Fruit fly (Drosophila melanogaster) whole organism, embryonic: ENCODE measurements around the gene Sld5.

Experiments
- Asciz ChIP-seq: fragments of 200-800 bp; sonication (Bioruptor generic); optimal IDR thresholded peaks from 2 replicates; lab custom pipeline; 2017; ENCODE audit warnings: missing biosample characterization, mild to moderate bottlenecking, missing genetic modification characterization, missing genetic modification reagents
- Atf3 ChIP-seq: fragments of 200-800 bp; sonication (Bioruptor generic); optimal IDR thresholded peaks from 3 replicates; lab custom pipeline; 2016; ENCODE audit warnings: missing biosample characterization, missing genetic modification characterization
- Atf6 ChIP-seq: fragments of 200-800 bp; sonication (Bioruptor generic); IDR thresholded peaks from 2 replicates; pipeline ENCODE4 v1.3.6; 2022; ENCODE audit warnings: missing biosample characterization, missing genetic modification characterization
- CG10431 ChIP-seq: fragments of 200-800 bp; sonication (Bioruptor generic); optimal IDR thresholded peaks from 3 replicates; lab custom pipeline; 2018; ENCODE audit warnings: missing biosample characterization, mild to moderate bottlenecking, missing genetic modification characterization
- CG10543 ChIP-seq: fragments of 200-800 bp; sonication (Bioruptor generic); optimal IDR thresholded peaks from 3 replicates; lab custom pipeline; 2017; ENCODE audit warnings: missing biosample characterization, mild to moderate bottlenecking, missing genetic modification characterization, moderate library complexity
- CG10959 ChIP-seq: fragments of 200-800 bp; sonication (Bioruptor generic); IDR thresholded peaks from 2 replicates; pipeline ENCODE4 v1.3.6; 2022; ENCODE audit warnings: missing biosample characterization, missing genetic modification characterization
- CG11723 ChIP-seq: fragments of 200-800 bp; sonication (Bioruptor generic); optimal IDR thresholded peaks from 2 replicates; lab custom pipeline; 2017; ENCODE audit warnings: missing biosample characterization, mild to moderate bottlenecking, missing genetic modification characterization
- CG12219 ChIP-seq: fragments of 200-800 bp; sonication (Bioruptor generic); optimal IDR thresholded peaks from 3 replicates; lab custom pipeline; 2018; ENCODE audit warnings: missing biosample characterization, mild to moderate bottlenecking, missing genetic modification characterization
- CG14441 ChIP-seq: fragments of 200-800 bp; sonication (Bioruptor generic); IDR thresholded peaks from 2 replicates; pipeline ENCODE4 v1.3.6; 2022; ENCODE audit warnings: missing biosample characterization, missing genetic modification characterization
- CG15011 ChIP-seq: fragments of 200-800 bp; sonication (Bioruptor generic); optimal IDR thresholded peaks from 3 replicates; lab custom pipeline; 2018; ENCODE audit warnings: missing biosample characterization, mild to moderate bottlenecking, missing genetic modification characterization
- CG15514 ChIP-seq: fragments of 200-800 bp; sonication (Bioruptor generic); optimal IDR thresholded peaks from 3 replicates; lab custom pipeline; 2017; ENCODE audit warnings: missing biosample characterization, missing genetic modification characterization, mild to moderate bottlenecking, moderate library complexity, missing genetic modification reagents
- CG16863 ChIP-seq: fragments of 200-800 bp; sonication (Bioruptor generic); optimal IDR thresholded peaks from 3 replicates; lab custom pipeline; 2016; ENCODE audit warnings: missing biosample characterization, missing genetic modification characterization
- CG17385 ChIP-seq: fragments of 200-800 bp; sonication (Bioruptor generic); optimal IDR thresholded peaks from 3 replicates; lab custom pipeline; 2018; ENCODE audit warnings: missing biosample characterization, mild to moderate bottlenecking, missing genetic modification characterization
- CG17568 ChIP-seq: fragments of 200-800 bp; sonication (Bioruptor generic); optimal IDR thresholded peaks from 2 replicates; lab custom pipeline; 2018; ENCODE audit warnings: missing biosample characterization, mild to moderate bottlenecking, missing genetic modification characterization, moderate library complexity
- CG18764 ChIP-seq: fragments of 200-800 bp; sonication (Bioruptor generic); optimal IDR thresholded peaks from 3 replicates; lab custom pipeline; 2016; ENCODE audit warnings: missing biosample characterization, missing genetic modification characterization
- CG31224 ChIP-seq: fragments of 200-800 bp; sonication (Bioruptor generic); IDR thresholded peaks from 2 replicates; pipeline ENCODE4 v1.3.6; 2022; ENCODE audit warnings: missing biosample characterization, missing genetic modification characterization
- CG34376 ChIP-seq: fragments of 200-800 bp; sonication (Bioruptor generic); optimal IDR thresholded peaks from 2 replicates; lab custom pipeline; 2018; ENCODE audit warnings: missing biosample characterization, mild to moderate bottlenecking, missing genetic modification characterization
- CG3847 ChIP-seq: fragments of 200-800 bp; sonication (Bioruptor generic); IDR thresholded peaks from 2 replicates; pipeline ENCODE4 v1.3.6; 2022; ENCODE audit warnings: missing biosample characterization, missing genetic modification characterization
- CG5953 ChIP-seq: fragments of 200-800 bp; sonication (Bioruptor generic); IDR thresholded peaks from 2 replicates; pipeline ENCODE4 v1.3.6; 2022; ENCODE audit warnings: missing biosample characterization, missing genetic modification characterization
- CG7839 ChIP-seq: fragments of 200-800 bp; sonication (Bioruptor generic); optimal IDR thresholded peaks from 3 replicates; lab custom pipeline; 2018; ENCODE audit warnings: missing biosample characterization, mild to moderate bottlenecking, missing genetic modification characterization, moderate library complexity
- CoRest ChIP-seq: fragments of 200-800 bp; sonication (Bioruptor generic); optimal IDR thresholded peaks from 3 replicates; lab custom pipeline; 2018; ENCODE audit warnings: missing biosample characterization, mild to moderate bottlenecking, missing genetic modification characterization, moderate library complexity
- Ets65A ChIP-seq: fragments of 200-800 bp; sonication (Bioruptor generic); peaks from one replicate; lab custom pipeline; 2016; ENCODE audit warnings: missing biosample characterization, missing genetic modification characterization
- Hr51 ChIP-seq, 2 experiments: fragments of 200-800 bp; sonication (Bioruptor generic); optimal IDR thresholded peaks; 2 replicates in 1 of 2; 3 replicates in 1 of 2; lab custom pipeline; 2016 to 2018; ENCODE audit warnings: missing biosample characterization in 2 of 2, missing genetic modification characterization in 2 of 2, mild to moderate bottlenecking in 1 of 2, moderate library complexity in 1 of 2
- Hsf ChIP-seq: fragments of 200-800 bp; sonication (Bioruptor generic); optimal IDR thresholded peaks from 3 replicates; lab custom pipeline; 2016; ENCODE audit warnings: missing biosample characterization, missing genetic modification characterization
- Myb ChIP-seq: fragments of 200-800 bp; sonication (Bioruptor generic); optimal IDR thresholded peaks from 2 replicates; lab custom pipeline; 2016; ENCODE audit warnings: missing biosample characterization, missing genetic modification characterization
- NFAT ChIP-seq: fragments of 200-800 bp; sonication (Bioruptor generic); IDR thresholded peaks from 2 replicates; pipeline ENCODE4 v1.3.6; 2022; ENCODE audit warnings: missing biosample characterization, missing genetic modification characterization
- Poxn ChIP-seq: fragments of 200-800 bp; sonication (Bioruptor generic); IDR thresholded peaks from 2 replicates; pipeline ENCODE4 v1.3.6; 2022; ENCODE audit warnings: missing biosample characterization, missing genetic modification characterization
- Side ChIP-seq: fragments of 200-800 bp; sonication (Bioruptor generic); optimal IDR thresholded peaks from 2 replicates; lab custom pipeline; 2016; ENCODE audit warnings: missing biosample characterization, missing genetic modification characterization
- Stat92E ChIP-seq, 3 experiments: fragments of >200 bp in 2 of 3; fragments of 200-800 bp in 1 of 3; sonication (Bioruptor generic) in 1 of 3; optimal IDR thresholded peaks; 2 replicates each; lab custom pipeline; 2017 to 2019; ENCODE audit warnings: missing biosample characterization in 3 of 3, missing genetic modification characterization in 3 of 3, mild to moderate bottlenecking in 1 of 3, moderate library complexity in 1 of 3
- bsh ChIP-seq, 2 experiments: fragments of 200-800 bp; sonication (Bioruptor generic); optimal IDR thresholded peaks; 2 replicates each; lab custom pipeline; 2017 to 2018; ENCODE audit warnings: mild to moderate bottlenecking in 2 of 2, missing biosample characterization in 2 of 2, missing genetic modification characterization in 2 of 2, moderate library complexity in 1 of 2
- btn ChIP-seq: fragments of 200-800 bp; sonication (Bioruptor generic); optimal IDR thresholded peaks from 2 replicates; lab custom pipeline; 2016; ENCODE audit warnings: missing biosample characterization, missing genetic modification characterization
- croc ChIP-seq: fragments of 200-800 bp; sonication (Bioruptor generic); conservative IDR thresholded peaks from 3 replicates; pipeline ENCODE4 v1.3.6; 2022; ENCODE audit warnings: missing biosample characterization, missing genetic modification characterization
- ewg ChIP-seq: fragments of 200-800 bp; sonication (Bioruptor generic); optimal IDR thresholded peaks from 3 replicates; lab custom pipeline; 2017; ENCODE audit warnings: mild to moderate bottlenecking, missing biosample characterization, missing genetic modification reagents, missing genetic modification characterization
- her ChIP-seq: fragments of 200-800 bp; sonication (Bioruptor generic); optimal IDR thresholded peaks from 2 replicates; lab custom pipeline; 2016; ENCODE audit warnings: missing biosample characterization, missing genetic modification characterization
- ind ChIP-seq: fragments of 200-800 bp; sonication (Bioruptor generic); optimal IDR thresholded peaks from 3 replicates; lab custom pipeline; 2016; ENCODE audit warnings: missing biosample characterization, missing genetic modification characterization
- klu ChIP-seq: fragments of 200-800 bp; sonication (Bioruptor generic); IDR thresholded peaks from 2 replicates; pipeline ENCODE4 v1.3.6; 2022; ENCODE audit warnings: missing biosample characterization, missing genetic modification characterization
- knrl ChIP-seq: fragments of 200-800 bp; sonication (Bioruptor generic); IDR thresholded peaks from 3 replicates; pipeline ENCODE4 v1.3.6; 2022; ENCODE audit warnings: missing biosample characterization, missing genetic modification characterization; ENCODE audit not compliant: partially characterized antibody
- prd ChIP-seq, 3 experiments: fragments of >200 bp in 2 of 3; fragments of 200-800 bp in 1 of 3; sonication (Bioruptor generic) in 1 of 3; optimal IDR thresholded peaks in 2 of 3; IDR thresholded peaks in 1 of 3; 2 replicates in 2 of 3; 3 replicates in 1 of 3; pipeline versions ENCODE4 v1.3.6 to Lab custom; 2017 to 2022; ENCODE audit warnings: missing biosample characterization in 1 of 3, missing genetic modification characterization in 1 of 3
- sc ChIP-seq, 3 experiments: fragments of >200 bp in 2 of 3; fragments of 200-800 bp in 1 of 3; sonication (Bioruptor generic) in 1 of 3; optimal IDR thresholded peaks; 2 replicates in 2 of 3; 3 replicates in 1 of 3; lab custom pipeline; 2017; ENCODE audit warnings: mild to moderate bottlenecking in 1 of 3, missing biosample characterization in 1 of 3, missing genetic modification characterization in 1 of 3, missing genetic modification reagents in 1 of 3
- slp2 ChIP-seq: fragments of 200-800 bp; sonication (Bioruptor generic); optimal IDR thresholded peaks from 2 replicates; lab custom pipeline; 2016; ENCODE audit warnings: missing biosample characterization, missing genetic modification characterization
- ssp ChIP-seq: fragments of 200-800 bp; sonication (Bioruptor generic); IDR thresholded peaks from 2 replicates; pipeline ENCODE4 v1.3.6; 2022; ENCODE audit warnings: missing biosample characterization, missing genetic modification characterization
- tgo ChIP-seq: fragments of 200-800 bp; sonication (Bioruptor generic); IDR thresholded peaks from 3 replicates; pipeline ENCODE4 v1.3.6; 2022; ENCODE audit warnings: missing biosample characterization, missing genetic modification characterization
- tio ChIP-seq: fragments of 200-800 bp; sonication (Bioruptor generic); optimal IDR thresholded peaks from 2 replicates; lab custom pipeline; 2017; ENCODE audit warnings: missing biosample characterization, missing genetic modification characterization, inconsistent platforms
- tx ChIP-seq: fragments of 200-800 bp; sonication (Bioruptor generic); optimal IDR thresholded peaks from 2 replicates; lab custom pipeline; 2016; ENCODE audit warnings: missing biosample characterization, missing genetic modification characterization
- vfl ChIP-seq: fragments of 200-800 bp; sonication (Bioruptor generic); optimal IDR thresholded peaks from 2 replicates; lab custom pipeline; 2016; ENCODE audit warnings: missing biosample characterization, missing genetic modification characterization
- z ChIP-seq: fragments of 200-800 bp; sonication (Bioruptor generic); IDR thresholded peaks from 3 replicates; pipeline ENCODE4 v1.3.6; 2022; ENCODE audit warnings: missing biosample characterization, missing genetic modification characterization
- zfh1 ChIP-seq: fragments of 200-800 bp; sonication (Bioruptor generic); IDR thresholded peaks from 3 replicates; pipeline ENCODE4 v1.3.6; 2022; ENCODE audit warnings: missing biosample characterization, missing genetic modification characterization

Gene Sld5

DNA sequence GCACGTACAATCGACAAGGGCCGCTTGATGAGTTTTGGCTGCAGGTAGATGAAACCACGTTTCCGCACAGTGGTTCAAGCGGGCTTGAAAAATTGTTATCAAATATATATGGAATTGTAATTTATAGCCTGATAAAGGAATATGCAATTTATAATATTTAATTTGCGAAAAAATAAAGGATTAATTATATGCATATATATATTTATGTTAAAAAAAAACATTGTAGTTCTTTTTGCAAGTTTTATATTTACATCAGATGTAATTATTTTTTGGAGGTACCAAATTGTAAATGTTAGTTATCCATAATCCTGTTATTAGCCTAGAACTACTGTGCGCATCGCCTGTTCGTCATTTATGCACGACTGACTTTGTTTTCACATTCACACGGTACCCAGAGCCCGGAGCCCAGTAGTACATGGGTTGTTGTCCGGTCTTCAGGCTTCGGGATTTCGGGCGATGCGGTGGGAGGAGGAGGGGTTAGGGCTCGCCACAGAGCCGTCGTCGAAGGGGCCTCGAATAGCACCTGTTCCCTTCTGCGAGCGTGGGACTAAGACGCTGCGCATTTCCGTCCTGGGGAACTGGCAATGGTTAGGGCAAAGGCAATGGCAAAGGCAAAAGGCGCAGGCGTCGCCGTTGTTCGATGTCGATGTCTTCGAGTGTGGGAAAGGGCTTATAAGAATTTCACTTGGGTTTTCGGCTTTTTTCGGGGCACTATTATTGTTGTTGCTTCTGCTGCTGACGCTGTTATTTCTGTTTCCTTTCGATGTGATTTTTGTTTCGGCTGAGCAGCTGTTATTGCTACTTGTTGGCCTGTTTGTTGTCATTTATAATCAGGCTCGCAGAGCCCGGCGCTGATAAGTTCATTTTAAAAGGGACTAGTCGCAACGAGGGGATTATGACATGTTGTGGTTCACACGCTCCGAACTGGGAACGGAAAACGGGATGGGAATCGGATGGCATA lies 38.3 kb downstream of the Sld5 start (continued):
- peak; percentile 35 for TF ChIP-seq CG18764 (GFP tag; lab: Kevin White, UChicago)
- no peak for TF ChIP-seq NFAT (GFP tag; lab: Robert Waterston, UW)
- no peak for TF ChIP-seq Hsf (GFP tag; lab: Kevin White, UChicago)
- no peak for TF ChIP-seq CG31224
- TF ChIP-seq Atf3: no peak
- peak; percentile 65 for TF ChIP-seq Ets65A (GFP tag; lab: Kevin White, UChicago)
- peak; percentile 56 for TF ChIP-seq CG12219 (GFP tag; lab: Kevin White, UChicago)
- TF ChIP-seq sc (optimal IDR thresholded peaks at IDR 0.05; lab: Kevin White, UChicago): no peak
- TF ChIP-seq sc (GFP tag; optimal IDR thresholded peaks at IDR 0.05; lab: Kevin White, UChicago): peak; percentile 76
- no peak for TF ChIP-seq prd (optimal IDR thresholded peaks at IDR 0.05; lab: Kevin White, UChicago)
- peak; percentile 85 for TF ChIP-seq prd (GFP tag; IDR thresholded peaks at IDR 0.05; lab: Robert Waterston, UW)
- no peak for TF ChIP-seq CG34376 (GFP tag; lab: Kevin White, UChicago)
- TF ChIP-seq CoRest: peak; percentile 92
- peak; percentile 21 for TF ChIP-seq vfl
- TF ChIP-seq CG5953 (GFP tag; lab: Robert Waterston, UW): no peak
- TF ChIP-seq z (GFP tag; lab: Robert Waterston, UW): 0 out of 3 replicates have a peak, but pooled peaks have one; percentile 4
- TF ChIP-seq bsh (GFP tag; optimal IDR thresholded peaks at IDR 0.05; lab: Kevin White, UChicago): peak; percentile 88 to 89
- TF ChIP-seq ind: peak; percentile 57
- no peak for TF ChIP-seq CG15514
- TF ChIP-seq her (GFP tag; lab: Kevin White, UChicago): no peak
- TF ChIP-seq ewg (GFP tag; lab: Kevin White, UChicago): peak; percentile 36
- peak; percentile 74 for TF ChIP-seq CG11723 (GFP tag; lab: Kevin White, UChicago)
- peak; percentile 67 for TF ChIP-seq zfh1 (GFP tag; lab: Robert Waterston, UW)
- TF ChIP-seq tio (GFP tag; lab: Kevin White, UChicago): peak; percentile 79
- no peak; the same call in 1 of the 2 replicates for TF ChIP-seq klu (GFP tag; lab: Robert Waterston, UW)
- TF ChIP-seq Stat92E (GFP tag; optimal IDR thresholded peaks at IDR 0.05; lab: Kevin White, UChicago): peak in 1 of 3 experiments; percentile 72
- no peak for TF ChIP-seq Side (GFP tag; lab: Kevin White, UChicago)
- peak; percentile 88 for TF ChIP-seq croc (GFP tag; lab: Robert Waterston, UW)
- peak; percentile 77 for TF ChIP-seq CG10959 (GFP tag; lab: Robert Waterston, UW)
- TF ChIP-seq btn (GFP tag; lab: Kevin White, UChicago): no peak
- TF ChIP-seq CG14441 (GFP tag; lab: Robert Waterston, UW): peak; percentile 52
- TF ChIP-seq Atf6 (GFP tag; lab: Robert Waterston, UW): no peak
- no peak for TF ChIP-seq Poxn
- no peak for TF ChIP-seq slp2 (GFP tag; lab: Kevin White, UChicago)
- TF ChIP-seq CG15011 (GFP tag; lab: Kevin White, UChicago): peak; percentile 76
- peak; percentile 67 for TF ChIP-seq CG17385
- TF ChIP-seq Myb: no peak
- TF ChIP-seq CG16863 (GFP tag; lab: Kevin White, UChicago): no peak
- no peak for TF ChIP-seq tx (GFP tag; lab: Kevin White, UChicago)
- TF ChIP-seq CG10543 (GFP tag; lab: Kevin White, UChicago): no peak
- no peak for TF ChIP-seq knrl (GFP tag; lab: Robert Waterston, UW)
- peak; percentile 59 for TF ChIP-seq ssp (GFP tag; lab: Robert Waterston, UW)
- TF ChIP-seq CG17568 (GFP tag; lab: Kevin White, UChicago): peak; percentile 35
- peak; percentile 88 for TF ChIP-seq CG7839 (tag; lab: Kevin White, UChicago)
- TF ChIP-seq CG10431 (GFP tag; lab: Kevin White, UChicago): peak; percentile 61
- TF ChIP-seq Hr51 (GFP tag; optimal IDR thresholded peaks at IDR 0.05; lab: Kevin White, UChicago): peak in 1 of 2 experiments; percentile 84
- TF ChIP-seq CG3847 (GFP tag; lab: Robert Waterston, UW): peak; percentile 15; the same call in 1 of the 2 replicates
- TF ChIP-seq Asciz (GFP tag; lab: Kevin White, UChicago): peak; percentile 81
- peak; percentile 61; the same call in 2 of the 3 replicates for TF ChIP-seq tgo (GFP tag; lab: Robert Waterston, UW)
